Worm (Caenorhabditis elegans) whole organism, early embryonic: Measurements from ENCODE around the gene ZK563.2.

ENCODE experiments used
- ama-1 ChIP-seq: fragments of 150-350 bp; optimal IDR thresholded peaks from 2 replicates; lab custom pipeline; 2014
- ets-7 ChIP-seq: sonication (generic microtip); optimal IDR thresholded peaks from 2 replicates; lab custom pipeline; 2016; ENCODE audit warnings: missing genotype, missing genetic modification characterization, missing compliant biosample characterization

- TF ChIP-seq ama-1, result no peak
- no peak for TF ChIP-seq ets-7
Measured at ce11 chrX:3366782-3367181, 2.0 kb upstream of the ZK563.2 start.
